Worm (Caenorhabditis elegans): Measurements from ENCODE around the gene daf-4.

DNA sequence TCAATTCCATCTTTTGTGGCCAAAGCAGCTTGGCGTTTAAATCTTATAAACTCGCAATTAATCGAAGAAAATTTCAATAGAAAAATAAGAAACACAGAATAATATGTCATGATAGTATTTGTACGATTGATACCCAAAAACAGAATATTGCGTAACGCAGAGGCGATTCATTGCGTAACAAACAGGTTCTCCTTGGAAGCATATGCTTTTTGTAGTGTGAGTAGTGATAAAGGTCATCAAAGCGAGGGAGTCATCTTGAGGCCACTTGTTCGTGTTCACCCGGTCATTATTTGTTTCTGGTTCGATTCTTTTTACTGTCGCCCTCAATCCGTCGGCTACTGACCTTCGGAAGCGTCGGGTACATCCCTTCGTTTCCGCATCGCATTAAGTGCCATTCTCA, 36.0 kb downstream of the daf-4 start, which contains the start of gene F54E7.6:
- TF ChIP-seq lin-15B (tag; optimal IDR thresholded peaks at IDR 0.05) (no peak), nhr-11 (tag; optimal IDR thresholded peaks at IDR 0.05) (no peak), nhr-102 (tag; optimal IDR thresholded peaks at IDR 0.05) (no peak), dmd-9 (GFP tag; IDR thresholded peaks at IDR 0.05) (no peak), cey-2 (tag; optimal IDR thresholded peaks at IDR 0.05; ENCODE audit: borderline replicate concordance, insufficient read depth) (no peak), snpc-4 (tag; optimal IDR thresholded peaks at IDR 0.05) (no peak)
